Fruit fly (Drosophila melanogaster) whole organism, embryonic: ENCODE data around the gene CNPYb.
A peak's percentile ranks its signal among the peaks of the same experiment; 100 is the strongest.

Experiments
- Atf3 ChIP-seq: fragments of 200-800 bp; sonication (Bioruptor generic); optimal IDR thresholded peaks from 3 replicates; lab custom pipeline; 2016; ENCODE audit warnings: missing biosample characterization, missing genetic modification characterization
- Bteb2 ChIP-seq: fragments of 200-800 bp; sonication (Bioruptor generic); optimal IDR thresholded peaks from 2 replicates; lab custom pipeline; 2016; ENCODE audit warnings: missing biosample characterization, missing genetic modification characterization
- C15 ChIP-seq: fragments of 200-800 bp; sonication (Bioruptor generic); IDR thresholded peaks from 3 replicates; pipeline ENCODE4 v1.3.6; 2022; ENCODE audit warnings: missing biosample characterization, missing genetic modification characterization
- CG10147 ChIP-seq: fragments of 200-800 bp; sonication (Bioruptor generic); optimal IDR thresholded peaks from 2 replicates; lab custom pipeline; 2019; ENCODE audit warnings: missing biosample characterization, mild to moderate bottlenecking, missing genetic modification characterization, moderate library complexity
- CG10209 ChIP-seq: fragments of 200-800 bp; sonication (Bioruptor generic); optimal IDR thresholded peaks from 3 replicates; lab custom pipeline; 2017; ENCODE audit warnings: missing biosample characterization, mild to moderate bottlenecking, missing genetic modification characterization, missing genetic modification reagents
- CG10366 ChIP-seq: fragments of 200-800 bp; sonication (Bioruptor generic); IDR thresholded peaks from 2 replicates; pipeline ENCODE4 v1.3.6; 2022; ENCODE audit warnings: missing biosample characterization, missing genetic modification characterization
- CG10543 ChIP-seq: fragments of 200-800 bp; sonication (Bioruptor generic); optimal IDR thresholded peaks from 3 replicates; lab custom pipeline; 2017; ENCODE audit warnings: missing biosample characterization, mild to moderate bottlenecking, missing genetic modification characterization, moderate library complexity
- CG10979 ChIP-seq: fragments of 200-800 bp; sonication (Bioruptor generic); optimal IDR thresholded peaks from 2 replicates; lab custom pipeline; 2018; ENCODE audit warnings: missing biosample characterization, mild to moderate bottlenecking, missing genetic modification characterization, moderate library complexity
- CG11247 ChIP-seq: fragments of 200-800 bp; sonication (Bioruptor generic); IDR thresholded peaks from 2 replicates; pipeline ENCODE4 v1.3.6; 2022; ENCODE audit warnings: missing biosample characterization, missing genetic modification characterization
- CG11696 ChIP-seq: fragments of 200-800 bp; sonication (Bioruptor generic); IDR thresholded peaks from 2 replicates; pipeline ENCODE4 v1.3.6; 2022; ENCODE audit warnings: missing biosample characterization, missing genetic modification characterization
- CG12299 ChIP-seq: fragments of 200-800 bp; sonication (Bioruptor generic); optimal IDR thresholded peaks from 2 replicates; lab custom pipeline; 2018; ENCODE audit warnings: missing biosample characterization, mild to moderate bottlenecking, missing genetic modification characterization
- CG12391 ChIP-seq: fragments of 200-800 bp; sonication (Bioruptor generic); optimal IDR thresholded peaks from 3 replicates; lab custom pipeline; 2018; ENCODE audit warnings: missing biosample characterization, mild to moderate bottlenecking, missing genetic modification characterization, moderate library complexity
- CG12942 ChIP-seq: fragments of 200-800 bp; sonication (Bioruptor generic); optimal IDR thresholded peaks from 3 replicates; lab custom pipeline; 2016; ENCODE audit warnings: missing biosample characterization, missing genetic modification characterization
- CG1529 ChIP-seq: fragments of 200-800 bp; sonication (Bioruptor generic); optimal IDR thresholded peaks from 3 replicates; lab custom pipeline; 2018; ENCODE audit warnings: missing biosample characterization, missing genetic modification characterization
- CG2120 ChIP-seq: fragments of 200-800 bp; sonication (Bioruptor generic); optimal IDR thresholded peaks from 3 replicates; lab custom pipeline; 2016; ENCODE audit warnings: missing biosample characterization, missing genetic modification characterization
- CG2199 ChIP-seq: fragments of 200-800 bp; sonication (Bioruptor generic); IDR thresholded peaks from 3 replicates; pipeline ENCODE4 v1.3.6; 2022; ENCODE audit warnings: missing biosample characterization, missing genetic modification characterization
- CG32532 ChIP-seq: fragments of 200-800 bp; sonication (Bioruptor generic); IDR thresholded peaks from 2 replicates; pipeline ENCODE4 v1.3.6; 2022; ENCODE audit warnings: missing biosample characterization, missing genetic modification characterization
- CG4328 ChIP-seq: fragments of 200-800 bp; sonication (Bioruptor generic); optimal IDR thresholded peaks from 3 replicates; lab custom pipeline; 2017; ENCODE audit warnings: missing biosample characterization, missing genetic modification reagents, missing genetic modification characterization
- CG6272 ChIP-seq: fragments of 200-800 bp; sonication (Bioruptor generic); IDR thresholded peaks from 2 replicates; pipeline ENCODE4 v1.3.6; 2022; ENCODE audit warnings: missing biosample characterization, missing genetic modification characterization
- CG6765 ChIP-seq: fragments of 200-800 bp; sonication (Bioruptor generic); optimal IDR thresholded peaks from 3 replicates; lab custom pipeline; 2017; ENCODE audit warnings: missing biosample characterization, mild to moderate bottlenecking, missing genetic modification characterization
- CG9797 ChIP-seq: fragments of 200-800 bp; sonication (Bioruptor generic); optimal IDR thresholded peaks from 3 replicates; lab custom pipeline; 2018; ENCODE audit warnings: missing biosample characterization, mild to moderate bottlenecking, missing genetic modification characterization
- CG9817 ChIP-seq: fragments of 200-800 bp; sonication (Bioruptor generic); optimal IDR thresholded peaks from 2 replicates; lab custom pipeline; 2018; ENCODE audit warnings: missing biosample characterization, mild to moderate bottlenecking, missing genetic modification characterization, moderate library complexity
- D19A ChIP-seq: fragments of 200-800 bp; optimal IDR thresholded peaks from 3 replicates; lab custom pipeline; 2019; ENCODE audit warnings: missing biosample characterization, mild to moderate bottlenecking, missing genetic modification characterization, moderate library complexity
- Dll ChIP-seq: fragments of 200-800 bp; sonication (Bioruptor generic); IDR thresholded peaks from 4 replicates; pipeline ENCODE4 v1.3.6; 2022; ENCODE audit warnings: missing biosample characterization, missing genetic modification characterization; ENCODE audit not compliant: partially characterized antibody
- Dref ChIP-seq: fragments of 200-800 bp; sonication (Bioruptor generic); IDR thresholded peaks from 2 replicates; pipeline ENCODE4 v1.3.6; 2022; ENCODE audit warnings: missing biosample characterization, missing genetic modification characterization
- Fer2 ChIP-seq: fragments of 200-800 bp; sonication (Bioruptor generic); optimal IDR thresholded peaks from 2 replicates; lab custom pipeline; 2018; ENCODE audit warnings: missing biosample characterization, mild to moderate bottlenecking, missing genetic modification characterization, moderate library complexity
- Gsc ChIP-seq: fragments of 200-800 bp; sonication (Bioruptor generic); IDR thresholded peaks from 2 replicates; pipeline ENCODE4 v1.3.6; 2022; ENCODE audit warnings: missing biosample characterization, missing genetic modification characterization
- HLHmδ ChIP-seq: fragments of 200-800 bp; sonication (Bioruptor generic); optimal IDR thresholded peaks from 2 replicates; lab custom pipeline; 2018; ENCODE audit warnings: missing biosample characterization, mild to moderate bottlenecking, missing genetic modification characterization, moderate library complexity
- HmgD ChIP-seq: fragments of 200-800 bp; sonication (Bioruptor generic); optimal IDR thresholded peaks from 3 replicates; lab custom pipeline; 2016; ENCODE audit warnings: missing biosample characterization, missing genetic modification characterization
- Hsf ChIP-seq: fragments of 200-800 bp; sonication (Bioruptor generic); optimal IDR thresholded peaks from 3 replicates; lab custom pipeline; 2016; ENCODE audit warnings: missing biosample characterization, missing genetic modification characterization
- Scr ChIP-seq: fragments of 200-800 bp; sonication (Bioruptor generic); IDR thresholded peaks from 2 replicates; pipeline ENCODE4 v1.3.6; 2022; ENCODE audit warnings: missing biosample characterization, missing genetic modification characterization; ENCODE audit not compliant: partially characterized antibody
- Usf ChIP-seq: fragments of 200-800 bp; sonication (Bioruptor generic); optimal IDR thresholded peaks from 2 replicates; lab custom pipeline; 2017; ENCODE audit warnings: missing genotype, missing biosample characterization, missing genetic modification characterization
- ase ChIP-seq: fragments of 200-800 bp; sonication (Bioruptor generic); IDR thresholded peaks from 3 replicates; pipeline ENCODE4 v1.3.6; 2022; ENCODE audit warnings: missing biosample characterization, missing genetic modification characterization
- bbx ChIP-seq: fragments of 200-800 bp; sonication (Bioruptor generic); IDR thresholded peaks from 2 replicates; pipeline ENCODE4 v1.3.6; 2022; ENCODE audit warnings: missing biosample characterization, missing genetic modification characterization; ENCODE audit not compliant: partially characterized antibody
- dm ChIP-seq: fragments of 200-800 bp; sonication (Bioruptor generic); optimal IDR thresholded peaks from 3 replicates; lab custom pipeline; 2016; ENCODE audit warnings: missing biosample characterization, missing genetic modification characterization
- emc ChIP-seq: fragments of 200-800 bp; sonication (Bioruptor generic); optimal IDR thresholded peaks from 2 replicates; lab custom pipeline; 2016; ENCODE audit warnings: missing biosample characterization, missing genetic modification characterization
- eve ChIP-seq, 2 experiments: fragments of >200 bp; optimal IDR thresholded peaks; 2 replicates each; lab custom pipeline; 2017; ENCODE audit warnings: missing biosample characterization in 2 of 2, missing genetic modification characterization in 2 of 2
- gem ChIP-seq: fragments of 200-800 bp; sonication (Bioruptor generic); optimal IDR thresholded peaks from 2 replicates; lab custom pipeline; 2019; ENCODE audit warnings: missing biosample characterization, mild to moderate bottlenecking, missing genetic modification characterization, moderate library complexity
- gro ChIP-seq: fragments of 200-800 bp; sonication (Bioruptor generic); optimal IDR thresholded peaks from 2 replicates; lab custom pipeline; 2016; ENCODE audit warnings: missing biosample characterization, missing genetic modification characterization
- otp ChIP-seq: fragments of 200-800 bp; sonication (Bioruptor generic); IDR thresholded peaks from 3 replicates; pipeline ENCODE4, ENCODE4 v1.3.6; 2022; ENCODE audit warnings: missing biosample characterization, missing genetic modification characterization
- peb ChIP-seq: fragments of 200-800 bp; sonication (Bioruptor generic); IDR thresholded peaks from 2 replicates; pipeline ENCODE4 v1.3.6; 2022; ENCODE audit warnings: missing biosample characterization, missing genetic modification characterization
- pum ChIP-seq: fragments of 200-800 bp; sonication (Bioruptor generic); optimal IDR thresholded peaks from 2 replicates; lab custom pipeline; 2016; ENCODE audit warnings: missing biosample characterization, missing genetic modification characterization
- pzg ChIP-seq: fragments of 200-800 bp; sonication (Bioruptor generic); optimal IDR thresholded peaks from 3 replicates; lab custom pipeline; 2018; ENCODE audit warnings: missing biosample characterization, mild to moderate bottlenecking, missing genetic modification characterization, moderate library complexity
- schlank ChIP-seq: fragments of 200-800 bp; sonication (Bioruptor generic); optimal IDR thresholded peaks from 2 replicates; lab custom pipeline; 2018; ENCODE audit warnings: missing biosample characterization, mild to moderate bottlenecking, missing genetic modification characterization
- sens-2 ChIP-seq: fragments of 200-800 bp; sonication (Bioruptor generic); IDR thresholded peaks from 2 replicates; pipeline ENCODE4 v1.3.6; 2022; ENCODE audit warnings: missing biosample characterization, missing genetic modification characterization
- sr ChIP-seq: fragments of 200-800 bp; sonication (Bioruptor generic); IDR thresholded peaks from 3 replicates; pipeline ENCODE4 v1.3.6; 2022; ENCODE audit warnings: missing biosample characterization, missing genetic modification characterization
- stc ChIP-seq: fragments of 200-800 bp; sonication (Bioruptor generic); IDR thresholded peaks from 2 replicates; pipeline ENCODE4 v1.3.6; 2022; ENCODE audit warnings: missing biosample characterization, missing genetic modification characterization
- stwl ChIP-seq: fragments of 200-800 bp; sonication (Bioruptor generic); optimal IDR thresholded peaks from 3 replicates; lab custom pipeline; 2018; ENCODE audit warnings: missing biosample characterization, mild to moderate bottlenecking, missing genetic modification characterization, moderate library complexity
- tio ChIP-seq: fragments of 200-800 bp; sonication (Bioruptor generic); optimal IDR thresholded peaks from 2 replicates; lab custom pipeline; 2017; ENCODE audit warnings: missing biosample characterization, missing genetic modification characterization, inconsistent platforms
- ttk ChIP-seq: fragments of 200-800 bp; sonication (Bioruptor generic); IDR thresholded peaks from 2 replicates; pipeline ENCODE4 v2.1.2; 2022; ENCODE audit warnings: missing biosample characterization, missing genetic modification characterization
- vfl ChIP-seq: fragments of 200-800 bp; sonication (Bioruptor generic); optimal IDR thresholded peaks from 2 replicates; lab custom pipeline; 2016; ENCODE audit warnings: missing biosample characterization, missing genetic modification characterization

Gene CNPYb

DNA sequence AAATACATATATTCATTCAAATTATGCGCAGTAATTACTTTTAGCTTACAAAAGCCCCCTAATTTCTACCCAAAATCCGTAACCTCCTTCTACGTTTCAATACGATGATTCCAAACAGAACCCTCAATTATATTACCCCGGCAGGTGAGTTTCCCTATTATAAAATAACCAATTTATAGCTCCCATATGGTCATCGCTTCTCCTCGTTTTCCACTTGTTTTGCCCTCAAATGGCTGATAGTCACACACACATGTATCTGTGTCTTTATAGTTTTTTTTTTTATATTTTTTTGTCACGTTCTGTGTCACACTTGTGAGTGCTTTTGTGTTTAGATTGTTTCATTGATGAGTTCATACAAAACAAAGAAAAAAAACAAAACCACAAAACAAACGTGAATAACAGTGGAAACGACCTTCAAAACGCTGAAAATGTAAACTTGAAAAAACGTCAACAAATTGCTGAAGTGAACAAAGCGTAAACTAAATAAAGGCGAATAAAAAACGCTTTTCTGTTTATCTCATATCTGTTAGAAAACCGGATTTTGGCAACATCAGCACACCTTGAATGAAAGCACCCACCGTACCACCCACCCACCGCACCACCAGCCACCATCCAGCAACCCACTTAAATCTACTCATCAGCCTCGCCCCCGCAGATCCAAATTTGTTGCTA, 24.7 kb downstream of the CNPYb start (continued):
- TF ChIP-seq Bteb2 (GFP tag; lab: Kevin White, UChicago) (no peak), pum (no peak), CG10147 (GFP tag; lab: Kevin White, UChicago) (peak; percentile 24), CG2199 (0 out of 3 replicates have a peak, but pooled peaks have one; percentile 18), CG10543 (GFP tag; lab: Kevin White, UChicago) (peak; percentile 69), CG12942 (no peak), HLHmδ (no peak), CG11696 (GFP tag; lab: Robert Waterston, UW) (no peak), ttk (GFP tag; lab: Robert Waterston, UW) (no peak), CG2120 (GFP tag; lab: Kevin White, UChicago) (peak; percentile 51), CG10209 (GFP tag; lab: Kevin White, UChicago) (peak; percentile 29), C15 (GFP tag; lab: Robert Waterston, UW) (no peak), otp (GFP tag; lab: Robert Waterston, UW) (no peak), Fer2 (tag; lab: Kevin White, UChicago) (peak; percentile 2), emc (GFP tag; lab: Kevin White, UChicago) (no peak), eve (GFP tag; optimal IDR thresholded peaks at IDR 0.05; lab: Kevin White, UChicago) (peak in 1 of 2 experiments; percentile 53), CG6272 (GFP tag; lab: Robert Waterston, UW) (no peak), sr (GFP tag; lab: Robert Waterston, UW) (peak; percentile 98), tio (GFP tag; lab: Kevin White, UChicago) (no peak), D19A (no peak), CG32532 (peak; percentile 67), HmgD (GFP tag; lab: Kevin White, UChicago) (no peak), Hsf (GFP tag; lab: Kevin White, UChicago) (no peak), Dref (GFP tag; lab: Robert Waterston, UW) (no peak), peb (GFP tag; lab: Robert Waterston, UW) (no peak), CG10366 (no peak), CG4328 (no peak), gem (peak; percentile 45), schlank (tag; lab: Kevin White, UChicago) (peak; percentile 49), ase (GFP tag; lab: Robert Waterston, UW) (no peak), Usf (no peak), Atf3 (GFP tag; lab: Kevin White, UChicago) (no peak), pzg (GFP tag; lab: Kevin White, UChicago) (no peak), CG12299 (no peak), Gsc (GFP tag; lab: Robert Waterston, UW) (no peak), stwl (tag; lab: Kevin White, UChicago) (no peak), CG10979 (tag; lab: Kevin White, UChicago) (no peak), stc (GFP tag; lab: Robert Waterston, UW) (no peak), CG12391 (tag; lab: Kevin White, UChicago) (no peak), CG6765 (GFP tag; lab: Kevin White, UChicago) (no peak), Scr (no peak), bbx (GFP tag; lab: Robert Waterston, UW) (no peak), vfl (GFP tag; lab: Kevin White, UChicago) (no peak), sens-2 (GFP tag; lab: Robert Waterston, UW) (no peak), CG1529 (no peak), CG9817 (tag; lab: Kevin White, UChicago) (peak; percentile 21), CG11247 (GFP tag; lab: Robert Waterston, UW) (no peak), dm (GFP tag; lab: Kevin White, UChicago) (no peak), Dll (GFP tag; lab: Robert Waterston, UW) (no peak), CG9797 (GFP tag; lab: Kevin White, UChicago) (no peak), gro (GFP tag; lab: Kevin White, UChicago) (peak; percentile 62)
